Worm (Caenorhabditis elegans): ENCODE measurements around the gene C08D8.1.

DNA sequence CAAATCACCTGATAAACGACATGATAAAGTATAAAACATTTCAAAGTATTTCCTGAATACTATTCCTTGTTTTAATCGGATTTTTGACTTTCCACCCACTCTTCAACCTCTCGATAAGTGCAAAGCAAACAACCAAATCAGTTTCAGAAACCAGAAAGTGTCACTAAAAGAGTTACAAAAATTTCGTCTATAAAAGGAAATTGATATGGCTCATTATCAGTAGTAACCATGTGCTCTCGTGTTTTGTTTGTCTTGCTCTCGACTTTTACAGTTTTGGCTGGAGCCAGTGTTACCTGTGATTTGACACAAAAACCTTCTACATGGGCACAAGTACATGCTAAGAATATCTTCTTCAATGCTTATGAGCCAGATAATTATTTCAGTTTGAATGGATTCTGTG, 38.2 kb downstream of the C08D8.1 start, which contains the start of gene F52E1.14:
- TF ChIP-seq flt-1 (GFP tag; IDR thresholded peaks at IDR 0.05) (no peak), T22C8.4 (GFP tag; IDR thresholded peaks at IDR 0.05) (no peak), cog-1 (tag; optimal IDR thresholded peaks at IDR 0.05) (no peak), ztf-23 (GFP tag; IDR thresholded peaks at IDR 0.05) (no peak), ref-1 (GFP tag; conservative IDR thresholded peaks at IDR 0.05) (no peak), klf-2 (GFP tag; conservative IDR thresholded peaks at IDR 0.05) (no peak)
